Fruit fly (Drosophila melanogaster) whole organism, embryonic: Measurements from ENCODE around the gene CG8851.

Experiments
- CG11398 ChIP-seq: fragments of 200-800 bp; sonication (Bioruptor generic); optimal IDR thresholded peaks from 2 replicates; lab custom pipeline; 2016; ENCODE audit warnings: missing biosample characterization, missing genetic modification characterization
- CG11456 ChIP-seq: fragments of 200-800 bp; sonication (Bioruptor generic); IDR thresholded peaks from 3 replicates; pipeline ENCODE4 v1.3.6; 2022; ENCODE audit warnings: missing biosample characterization, missing genetic modification characterization
- CG1233 ChIP-seq: fragments of 200-800 bp; sonication (Bioruptor generic); optimal IDR thresholded peaks from 4 replicates; lab custom pipeline; 2018; ENCODE audit warnings: missing biosample characterization, mild to moderate bottlenecking, missing genetic modification characterization
- CG14710 ChIP-seq: fragments of 200-800 bp; sonication (Bioruptor generic); optimal IDR thresholded peaks from 3 replicates; lab custom pipeline; 2019; ENCODE audit warnings: missing biosample characterization, mild to moderate bottlenecking, missing genetic modification characterization, moderate library complexity
- CG15269 ChIP-seq: fragments of 200-800 bp; sonication (Bioruptor generic); optimal IDR thresholded peaks from 2 replicates; lab custom pipeline; 2018; ENCODE audit warnings: missing biosample characterization, mild to moderate bottlenecking, missing genetic modification characterization, moderate library complexity
- CG15479 ChIP-seq: fragments of 200-800 bp; sonication (Bioruptor generic); optimal IDR thresholded peaks from 3 replicates; lab custom pipeline; 2019; ENCODE audit warnings: missing biosample characterization, mild to moderate bottlenecking, missing genetic modification characterization, moderate library complexity
- CG1603 ChIP-seq: fragments of 200-800 bp; sonication (Bioruptor generic); optimal IDR thresholded peaks from 2 replicates; lab custom pipeline; 2019; ENCODE audit warnings: missing biosample characterization, mild to moderate bottlenecking, missing genetic modification characterization, moderate library complexity
- CG18262 ChIP-seq: fragments of 200-800 bp; optimal IDR thresholded peaks from 3 replicates; lab custom pipeline; 2019; ENCODE audit warnings: missing biosample characterization, mild to moderate bottlenecking, missing genetic modification characterization, moderate library complexity
- CG2116 ChIP-seq: fragments of 200-800 bp; sonication (Bioruptor generic); optimal IDR thresholded peaks from 3 replicates; lab custom pipeline; 2018; ENCODE audit warnings: missing biosample characterization, mild to moderate bottlenecking, missing genetic modification characterization
- CG33557 ChIP-seq: fragments of 200-800 bp; sonication (Bioruptor generic); optimal IDR thresholded peaks from 2 replicates; lab custom pipeline; 2019; ENCODE audit warnings: missing biosample characterization, mild to moderate bottlenecking, missing genetic modification characterization, moderate library complexity
- CG3726 ChIP-seq: fragments of 200-800 bp; sonication (Bioruptor generic); IDR thresholded peaks from 3 replicates; pipeline ENCODE4, ENCODE4 v1.3.6; 2022; ENCODE audit warnings: missing biosample characterization, missing genetic modification characterization
- CG6813 ChIP-seq: fragments of 200-800 bp; sonication (Bioruptor generic); optimal IDR thresholded peaks from 2 replicates; lab custom pipeline; 2017; ENCODE audit warnings: missing biosample characterization, missing genetic modification characterization, mild to moderate bottlenecking, moderate library complexity, missing genetic modification reagents
- CG7745 ChIP-seq: fragments of 200-800 bp; sonication (Bioruptor generic); optimal IDR thresholded peaks from 2 replicates; lab custom pipeline; 2018; ENCODE audit warnings: missing biosample characterization, mild to moderate bottlenecking, missing genetic modification characterization, moderate library complexity
- CG7987 ChIP-seq: fragments of 200-800 bp; sonication (Bioruptor generic); optimal IDR thresholded peaks from 2 replicates; lab custom pipeline; 2018; ENCODE audit warnings: missing biosample characterization, mild to moderate bottlenecking, missing genetic modification characterization, moderate library complexity
- CG9727 ChIP-seq: fragments of 200-800 bp; sonication (Bioruptor generic); optimal IDR thresholded peaks from 3 replicates; lab custom pipeline; 2017; ENCODE audit warnings: missing biosample characterization, mild to moderate bottlenecking, missing genetic modification characterization
- Drgx ChIP-seq: fragments of 200-800 bp; sonication (Bioruptor generic); IDR thresholded peaks from 2 replicates; pipeline ENCODE4 v1.3.6; 2022; ENCODE audit warnings: missing biosample characterization, missing genetic modification characterization
- H15 ChIP-seq: fragments of 200-800 bp; sonication (Bioruptor generic); IDR thresholded peaks from 3 replicates; pipeline ENCODE4 v1.3.6; 2022; ENCODE audit warnings: missing biosample characterization, missing genetic modification characterization
- Kr ChIP-seq: fragments of 200-800 bp; sonication (Bioruptor generic); optimal IDR thresholded peaks from 2 replicates; lab custom pipeline; 2017; ENCODE audit warnings: missing biosample characterization, mild to moderate bottlenecking, missing genetic modification characterization
- MESR4 ChIP-seq: fragments of 200-800 bp; sonication (Bioruptor generic); optimal IDR thresholded peaks from 2 replicates; lab custom pipeline; 2018; ENCODE audit warnings: missing biosample characterization, mild to moderate bottlenecking, missing genetic modification characterization, moderate library complexity
- Pdp1 ChIP-seq, 2 experiments: fragments of 200-800 bp; sonication (Bioruptor generic); optimal IDR thresholded peaks; 3 replicates each; lab custom pipeline; 2016; ENCODE audit warnings: missing biosample characterization in 2 of 2, missing genetic modification characterization in 2 of 2, mild to moderate bottlenecking in 1 of 2, moderate library complexity in 1 of 2
- Xrp1 ChIP-seq: fragments of 200-800 bp; sonication (Bioruptor generic); IDR thresholded peaks from 2 replicates; pipeline ENCODE4 v1.3.6; 2022; ENCODE audit warnings: missing biosample characterization, missing genetic modification characterization
- ac ChIP-seq: fragments of 200-800 bp; sonication (Bioruptor generic); optimal IDR thresholded peaks from 3 replicates; lab custom pipeline; 2017; ENCODE audit warnings: missing biosample characterization, mild to moderate bottlenecking, missing genetic modification characterization
- ara ChIP-seq: fragments of 200-800 bp; sonication (Bioruptor generic); IDR thresholded peaks from 2 replicates; pipeline ENCODE4 v1.3.6; 2022; ENCODE audit warnings: missing biosample characterization, missing genetic modification characterization
- az2 ChIP-seq: fragments of 200-800 bp; sonication (Bioruptor generic); optimal IDR thresholded peaks from 3 replicates; lab custom pipeline; 2016; ENCODE audit warnings: missing biosample characterization, missing genetic modification characterization
- br ChIP-seq: fragments of >200 bp; optimal IDR thresholded peaks from 2 replicates; lab custom pipeline; 2017
- dmrt11E ChIP-seq: fragments of 200-800 bp; sonication (Bioruptor generic); optimal IDR thresholded peaks from 3 replicates; lab custom pipeline; 2018; ENCODE audit warnings: missing biosample characterization, mild to moderate bottlenecking, missing genetic modification characterization, moderate library complexity
- dysf ChIP-seq: fragments of 200-800 bp; sonication (Bioruptor generic); IDR thresholded peaks from 3 replicates; pipeline ENCODE4 v1.3.6; 2022; ENCODE audit warnings: missing biosample characterization, missing genetic modification characterization
- fd102C ChIP-seq: fragments of 200-800 bp; sonication (Bioruptor generic); optimal IDR thresholded peaks from 2 replicates; lab custom pipeline; 2018; ENCODE audit warnings: missing biosample characterization, mild to moderate bottlenecking, missing genetic modification characterization, moderate library complexity
- fd64A ChIP-seq: fragments of 200-800 bp; sonication (Bioruptor generic); optimal IDR thresholded peaks from 3 replicates; lab custom pipeline; 2018; ENCODE audit warnings: missing biosample characterization, mild to moderate bottlenecking, missing genetic modification characterization
- gsb-n ChIP-seq: fragments of 200-800 bp; sonication (Bioruptor generic); optimal IDR thresholded peaks from 3 replicates; lab custom pipeline; 2018; ENCODE audit warnings: missing biosample characterization, mild to moderate bottlenecking, missing genetic modification characterization
- gt ChIP-seq: fragments of 200-800 bp; sonication (Bioruptor generic); IDR thresholded peaks from 2 replicates; pipeline ENCODE4 v1.3.6; 2022; ENCODE audit warnings: missing biosample characterization, missing genetic modification characterization
- org-1 ChIP-seq: fragments of 200-800 bp; sonication (Bioruptor generic); optimal IDR thresholded peaks from 2 replicates; lab custom pipeline; 2017; ENCODE audit warnings: missing biosample characterization, missing genetic modification characterization
- otp ChIP-seq: fragments of 200-800 bp; sonication (Bioruptor generic); IDR thresholded peaks from 3 replicates; pipeline ENCODE4, ENCODE4 v1.3.6; 2022; ENCODE audit warnings: missing biosample characterization, missing genetic modification characterization
- prd ChIP-seq, 3 experiments: fragments of >200 bp in 2 of 3; fragments of 200-800 bp in 1 of 3; sonication (Bioruptor generic) in 1 of 3; optimal IDR thresholded peaks in 2 of 3; IDR thresholded peaks in 1 of 3; 2 replicates in 2 of 3; 3 replicates in 1 of 3; pipeline versions ENCODE4 v1.3.6 to Lab custom; 2017 to 2022; ENCODE audit warnings: missing biosample characterization in 1 of 3, missing genetic modification characterization in 1 of 3
- salm ChIP-seq: fragments of 200-800 bp; sonication (Bioruptor generic); optimal IDR thresholded peaks from 2 replicates; lab custom pipeline; 2018; ENCODE audit warnings: missing biosample characterization, mild to moderate bottlenecking, missing genetic modification characterization
- sens ChIP-seq: fragments of 200-800 bp; sonication (Bioruptor generic); peaks from one replicate; lab custom pipeline; 2016; ENCODE audit warnings: missing biosample characterization, missing genetic modification characterization
- sens-2 ChIP-seq: fragments of 200-800 bp; sonication (Bioruptor generic); IDR thresholded peaks from 2 replicates; pipeline ENCODE4 v1.3.6; 2022; ENCODE audit warnings: missing biosample characterization, missing genetic modification characterization
- tll ChIP-seq, 2 experiments: fragments of 200-800 bp in 1 of 2; fragments of >200 bp in 1 of 2; sonication (Bioruptor generic) in 1 of 2; optimal IDR thresholded peaks; 2 replicates each; lab custom pipeline; 2017 to 2019; ENCODE audit warnings: missing biosample characterization in 2 of 2, missing genetic modification characterization in 2 of 2, mild to moderate bottlenecking in 1 of 2, moderate library complexity in 1 of 2
- twi ChIP-seq: fragments of 200-800 bp; optimal IDR thresholded peaks from 2 replicates; lab custom pipeline; 2019; ENCODE audit warnings: missing biosample characterization, mild to moderate bottlenecking, missing genetic modification characterization, moderate library complexity
- yki ChIP-seq: fragments of >200 bp; optimal IDR thresholded peaks from 3 replicates; lab custom pipeline; 2018
- zen ChIP-seq: fragments of 200-800 bp; sonication (Bioruptor generic); optimal IDR thresholded peaks from 3 replicates; lab custom pipeline; 2018; ENCODE audit warnings: missing biosample characterization, mild to moderate bottlenecking, missing genetic modification characterization, moderate library complexity

Gene CG8851

dm6 chr2L:3548879-3549278 lies 29.4 kb downstream of the CG8851 start (continued):
- TF ChIP-seq Pdp1 (GFP tag; optimal IDR thresholded peaks at IDR 0.05; lab: Kevin White, UChicago) (peak in 1 of 2 experiments; percentile 1), fd102C (GFP tag; lab: Kevin White, UChicago) (peak; percentile 84), CG7987 (GFP tag; lab: Kevin White, UChicago) (no peak), Xrp1 (0 out of 2 replicates have a peak, but pooled peaks have one; percentile 15), fd64A (no peak), CG7745 (peak; percentile 45), dmrt11E (tag; lab: Kevin White, UChicago) (peak; percentile 30), CG1233 (peak; percentile 2), ara (peak; percentile 48), ac (GFP tag; lab: Kevin White, UChicago) (peak; percentile 79), CG15479 (peak; percentile 26), salm (tag; lab: Kevin White, UChicago) (no peak), sens (peak; percentile 64), CG33557 (GFP tag; lab: Kevin White, UChicago) (peak; percentile 49), Kr (GFP tag; lab: Kevin White, UChicago) (peak; percentile 79), CG6813 (GFP tag; lab: Kevin White, UChicago) (peak; percentile 54), otp (GFP tag; lab: Robert Waterston, UW) (peak; percentile 54; the same call in 1 of the 3 replicates), CG3726 (GFP tag; lab: Robert Waterston, UW) (no peak), CG18262 (tag; lab: Kevin White, UChicago) (peak; percentile 8), sens-2 (0 out of 2 replicates have a peak, but pooled peaks have one; percentile 12), tll (GFP tag; optimal IDR thresholded peaks at IDR 0.05; lab: Kevin White, UChicago) (peak in 1 of 2 experiments; percentile 80), CG14710 (tag; lab: Kevin White, UChicago) (peak; percentile 20), gsb-n (tag; lab: Kevin White, UChicago) (peak; percentile 28), CG15269 (tag; lab: Kevin White, UChicago) (no peak), org-1 (peak; percentile 24), dysf (GFP tag; lab: Robert Waterston, UW) (no peak), CG1603 (tag; lab: Kevin White, UChicago) (peak; percentile 11), CG9727 (peak; percentile 57), zen (tag; lab: Kevin White, UChicago) (peak; percentile 41)

dm6 chr2L:3549742-3550141 lies 30.3 kb downstream of the CG8851 start:
- TF ChIP-seq salm (tag; lab: Kevin White, UChicago) (no peak), CG2116 (GFP tag; lab: Kevin White, UChicago) (no peak), gt (GFP tag; lab: Robert Waterston, UW) (no peak), az2 (GFP tag; lab: Kevin White, UChicago) (no peak), CG11456 (GFP tag; lab: Robert Waterston, UW) (0 out of 3 replicates have a peak, but pooled peaks have one; percentile 36), zen (tag; lab: Kevin White, UChicago) (peak; percentile 83), prd (optimal IDR thresholded peaks at IDR 0.05; lab: Kevin White, UChicago) (no peak), prd (GFP tag; IDR thresholded peaks at IDR 0.05; lab: Robert Waterston, UW) (0 out of 3 replicates have a peak, but pooled peaks have one; percentile 22), tll (GFP tag; optimal IDR thresholded peaks at IDR 0.05; lab: Kevin White, UChicago) (peak in 1 of 2 experiments; percentile 63), CG11398 (GFP tag; lab: Kevin White, UChicago) (no peak), br (no peak), H15 (GFP tag; lab: Robert Waterston, UW) (0 out of 3 replicates have a peak, but pooled peaks have one; percentile 10), yki (lab: Kevin White, UChicago) (no peak), Drgx (GFP tag; lab: Robert Waterston, UW) (no peak), twi (peak; percentile 60), MESR4 (no peak)
